Fruit fly (Drosophila melanogaster): ENCODE data around the gene Cad86C.
A peak's percentile ranks its signal among the peaks of the same experiment; 100 is the strongest.

The Cad86C gene

dm6 chr3R:10888633-10889519 lies 62.0 kb downstream of the Cad86C start (continued):
- TF ChIP-seq crc (GFP tag; optimal IDR thresholded peaks at IDR 0.05) (no peak), Adf1 (GFP tag; IDR thresholded peaks at IDR 0.05) (peak; percentile 52; the same call in 1 of the 2 replicates), rib (GFP tag; IDR thresholded peaks at IDR 0.05) (peak; percentile 26; the same call in 1 of the 2 replicates), Dip3 (GFP tag; optimal IDR thresholded peaks at IDR 0.05) (no peak), CG17361 (GFP tag; IDR thresholded peaks at IDR 0.05) (peak; percentile 39; the same call in 1 of the 3 replicates), ham (GFP tag; IDR thresholded peaks at IDR 0.05) (no peak), ATbp (GFP tag; optimal IDR thresholded peaks at IDR 0.05) (peak; percentile 7), CG15514 (GFP tag; optimal IDR thresholded peaks at IDR 0.05) (no peak), Antp (GFP tag; optimal IDR thresholded peaks at IDR 0.05) (peak; percentile 31), CG32532 (GFP tag; IDR thresholded peaks at IDR 0.05) (peak; percentile 73), CG12391 (tag; optimal IDR thresholded peaks at IDR 0.05) (peak; percentile 2), sr (GFP tag; IDR thresholded peaks at IDR 0.05) (0 out of 3 replicates have a peak, but pooled peaks have one; percentile 4), vvl (GFP tag; IDR thresholded peaks at IDR 0.05) (peak; percentile 36), Pdp1 (GFP tag; optimal IDR thresholded peaks at IDR 0.05) (peak in 1 of 2 experiments; percentile 70), CG13287 (GFP tag; IDR thresholded peaks at IDR 0.05; ENCODE audit: partially characterized antibody) (peak; percentile 37), sob (GFP tag; IDR thresholded peaks at IDR 0.05) (peak; percentile 6; the same call in 1 of the 2 replicates), Hmr (GFP tag; optimal IDR thresholded peaks at IDR 0.05) (peak; percentile 17), HLHmδ (GFP tag; optimal IDR thresholded peaks at IDR 0.05) (peak; percentile 79), ci (GFP tag; IDR thresholded peaks at IDR 0.05) (peak; percentile 77), Fer3 (tag; optimal IDR thresholded peaks at IDR 0.05) (peak; percentile 50), zen2 (GFP tag; IDR thresholded peaks at IDR 0.05; ENCODE audit: partially characterized antibody) (peak; percentile 66), CG3163 (GFP tag; optimal IDR thresholded peaks at IDR 0.05) (peak; percentile 98), CG8089 (GFP tag; optimal IDR thresholded peaks at IDR 0.05) (no peak), Neu2 (GFP tag; optimal IDR thresholded peaks at IDR 0.05; ENCODE audit: borderline replicate concordance) (no peak), CG12659 (GFP tag; optimal IDR thresholded peaks at IDR 0.05) (no peak), CG14050 (GFP tag; IDR thresholded peaks at IDR 0.05) (no peak), ind (GFP tag; optimal IDR thresholded peaks at IDR 0.05) (peak; percentile 41), nerfin-2 (GFP tag; IDR thresholded peaks at IDR 0.05; ENCODE audit: partially characterized antibody) (no peak), Lim3 (GFP tag; IDR thresholded peaks at IDR 0.05) (no peak), Xrp1 (GFP tag; IDR thresholded peaks at IDR 0.05) (peak; percentile 19; the same call in 1 of the 2 replicates), Ets65A (GFP tag) (peak; percentile 91), shn (GFP tag; optimal IDR thresholded peaks at IDR 0.05) (peak; percentile 37), Awh (GFP tag; IDR thresholded peaks at IDR 0.05) (no peak), CG6813 (GFP tag; optimal IDR thresholded peaks at IDR 0.05) (peak; percentile 17), CG3281 (GFP tag; optimal IDR thresholded peaks at IDR 0.05) (peak; percentile 0), Gug (GFP tag; IDR thresholded peaks at IDR 0.05) (peak; percentile 25; the same call in 1 of the 4 replicates), Aef1 (GFP tag; IDR thresholded peaks at IDR 0.05) (peak; percentile 27; the same call in 1 of the 3 replicates), dpn (GFP tag; optimal IDR thresholded peaks at IDR 0.05) (peak; percentile 19 to 26), crol (GFP tag; IDR thresholded peaks at IDR 0.05) (peak; percentile 98), CG1603 (tag; optimal IDR thresholded peaks at IDR 0.05) (peak; percentile 33), CG34422 (GFP tag; IDR thresholded peaks at IDR 0.05) (peak; percentile 52; the same call in 1 of the 3 replicates), CG11456 (GFP tag; IDR thresholded peaks at IDR 0.05) (peak; percentile 54; the same call in 2 of the 3 replicates), CG31224 (GFP tag; IDR thresholded peaks at IDR 0.05) (0 out of 2 replicates have a peak, but pooled peaks have one; percentile 16), CG11723 (GFP tag; optimal IDR thresholded peaks at IDR 0.05) (no peak), CG18599 (GFP tag; optimal IDR thresholded peaks at IDR 0.05) (peak; percentile 38), Asciz (GFP tag; optimal IDR thresholded peaks at IDR 0.05) (no peak), unpg (GFP tag; optimal IDR thresholded peaks at IDR 0.05) (peak; percentile 35), CG6765 (GFP tag; optimal IDR thresholded peaks at IDR 0.05) (peak; percentile 17)
